Fruit fly (Drosophila melanogaster) whole organism, embryonic: ENCODE measurements around the gene CG13084.

Experiments used
- Antp ChIP-seq: fragments of 200-800 bp; sonication (Bioruptor generic); optimal IDR thresholded peaks from 3 replicates; lab custom pipeline; 2016; ENCODE audit warnings: missing biosample characterization, missing genetic modification characterization
- B-H1 ChIP-seq: fragments of 200-800 bp; sonication (Bioruptor generic); IDR thresholded peaks from 3 replicates; pipeline ENCODE4 v1.3.6; 2022; ENCODE audit warnings: missing biosample characterization, missing genetic modification characterization
- B-H2 ChIP-seq: fragments of 200-800 bp; sonication (Bioruptor generic); optimal IDR thresholded peaks from 2 replicates; lab custom pipeline; 2018; ENCODE audit warnings: missing biosample characterization, mild to moderate bottlenecking, missing genetic modification characterization
- CG10209 ChIP-seq: fragments of 200-800 bp; sonication (Bioruptor generic); optimal IDR thresholded peaks from 3 replicates; lab custom pipeline; 2017; ENCODE audit warnings: missing biosample characterization, mild to moderate bottlenecking, missing genetic modification characterization, missing genetic modification reagents
- CG15073 ChIP-seq: fragments of 200-800 bp; sonication (Bioruptor generic); optimal IDR thresholded peaks from 2 replicates; lab custom pipeline; 2016; ENCODE audit warnings: missing biosample characterization, missing genetic modification characterization
- CG17385 ChIP-seq: fragments of 200-800 bp; sonication (Bioruptor generic); optimal IDR thresholded peaks from 3 replicates; lab custom pipeline; 2018; ENCODE audit warnings: missing biosample characterization, mild to moderate bottlenecking, missing genetic modification characterization
- CG18619 ChIP-seq: fragments of 200-800 bp; sonication (Bioruptor generic); optimal IDR thresholded peaks from 3 replicates; lab custom pipeline; 2017; ENCODE audit warnings: missing biosample characterization, mild to moderate bottlenecking, missing genetic modification characterization
- CG4360 ChIP-seq: fragments of 200-800 bp; sonication (Bioruptor generic); IDR thresholded peaks from 2 replicates; pipeline ENCODE4 v1.3.6; 2022; ENCODE audit warnings: missing biosample characterization, missing genetic modification characterization
- CG43689 ChIP-seq: fragments of 200-800 bp; sonication (Bioruptor generic); IDR thresholded peaks from 2 replicates; pipeline ENCODE4 v1.3.6; 2022; ENCODE audit warnings: missing biosample characterization, missing genetic modification characterization
- CG6765 ChIP-seq: fragments of 200-800 bp; sonication (Bioruptor generic); optimal IDR thresholded peaks from 3 replicates; lab custom pipeline; 2017; ENCODE audit warnings: missing biosample characterization, mild to moderate bottlenecking, missing genetic modification characterization
- CG6791 ChIP-seq: fragments of 200-800 bp; sonication (Bioruptor generic); IDR thresholded peaks from 3 replicates; pipeline ENCODE4 v1.3.6; 2022; ENCODE audit warnings: missing biosample characterization, missing genetic modification characterization; ENCODE audit not compliant: partially characterized antibody
- CG7372 ChIP-seq: fragments of 200-800 bp; sonication (Bioruptor generic); IDR thresholded peaks from 2 replicates; pipeline ENCODE4 v1.3.6; 2022; ENCODE audit warnings: missing biosample characterization, missing genetic modification characterization
- CG7556 ChIP-seq: fragments of 200-800 bp; sonication (Bioruptor generic); optimal IDR thresholded peaks from 2 replicates; lab custom pipeline; 2017; ENCODE audit warnings: missing biosample characterization, mild to moderate bottlenecking, missing genetic modification characterization
- CG7839 ChIP-seq: fragments of 200-800 bp; sonication (Bioruptor generic); optimal IDR thresholded peaks from 3 replicates; lab custom pipeline; 2018; ENCODE audit warnings: missing biosample characterization, mild to moderate bottlenecking, missing genetic modification characterization, moderate library complexity
- D ChIP-seq, 2 experiments: fragments of 200-800 bp in 1 of 2; fragments of >200 bp in 1 of 2; sonication (Bioruptor generic) in 1 of 2; optimal IDR thresholded peaks; 2 replicates in 1 of 2; 3 replicates in 1 of 2; lab custom pipeline; 2017; ENCODE audit warnings: mild to moderate bottlenecking in 1 of 2, missing biosample characterization in 1 of 2, missing genetic modification characterization in 1 of 2, missing genetic modification reagents in 1 of 2
- D19A ChIP-seq: fragments of 200-800 bp; optimal IDR thresholded peaks from 3 replicates; lab custom pipeline; 2019; ENCODE audit warnings: missing biosample characterization, mild to moderate bottlenecking, missing genetic modification characterization, moderate library complexity
- D19B ChIP-seq: fragments of 200-800 bp; sonication (Bioruptor generic); optimal IDR thresholded peaks from 2 replicates; lab custom pipeline; 2017; ENCODE audit warnings: missing biosample characterization, mild to moderate bottlenecking, missing genetic modification characterization
- Deaf1 ChIP-seq: fragments of 200-800 bp; optimal IDR thresholded peaks from 3 replicates; lab custom pipeline; 2019; ENCODE audit warnings: missing biosample characterization, mild to moderate bottlenecking, missing genetic modification characterization, moderate library complexity
- Fer2 ChIP-seq: fragments of 200-800 bp; sonication (Bioruptor generic); optimal IDR thresholded peaks from 2 replicates; lab custom pipeline; 2018; ENCODE audit warnings: missing biosample characterization, mild to moderate bottlenecking, missing genetic modification characterization, moderate library complexity
- Gsc ChIP-seq: fragments of 200-800 bp; sonication (Bioruptor generic); IDR thresholded peaks from 2 replicates; pipeline ENCODE4 v1.3.6; 2022; ENCODE audit warnings: missing biosample characterization, missing genetic modification characterization
- Hand ChIP-seq: fragments of 200-800 bp; sonication (Bioruptor generic); optimal IDR thresholded peaks from 2 replicates; lab custom pipeline; 2017; ENCODE audit warnings: mild to moderate bottlenecking, missing biosample characterization, missing genetic modification reagents, missing genetic modification characterization
- Nf-YB ChIP-seq: fragments of 200-800 bp; sonication (Bioruptor generic); optimal IDR thresholded peaks from 3 replicates; lab custom pipeline; 2019; ENCODE audit warnings: missing biosample characterization, mild to moderate bottlenecking, missing genetic modification characterization, moderate library complexity
- Nf-YC ChIP-seq: fragments of 200-800 bp; optimal IDR thresholded peaks from 3 replicates; lab custom pipeline; 2019; ENCODE audit warnings: missing biosample characterization, mild to moderate bottlenecking, missing genetic modification characterization, moderate library complexity
- Opbp ChIP-seq: fragments of 200-800 bp; sonication (Bioruptor generic); IDR thresholded peaks from 3 replicates; pipeline ENCODE4 v1.3.6; 2022; ENCODE audit warnings: missing biosample characterization, missing genetic modification characterization; ENCODE audit not compliant: partially characterized antibody
- Trl ChIP-seq, 3 experiments: fragments of >200 bp in 2 of 3; fragments of 200-800 bp in 1 of 3; sonication (Bioruptor generic) in 1 of 3; optimal IDR thresholded peaks; 2 replicates in 1 of 3; 3 replicates in 2 of 3; lab custom pipeline; 2016 to 2017; ENCODE audit warnings: missing biosample characterization in 1 of 3, missing genetic modification characterization in 1 of 3
- abd-A ChIP-seq: fragments of 200-800 bp; sonication (Bioruptor generic); optimal IDR thresholded peaks from 3 replicates; lab custom pipeline; 2019; ENCODE audit warnings: missing biosample characterization, mild to moderate bottlenecking, missing genetic modification characterization, moderate library complexity
- ase ChIP-seq: fragments of 200-800 bp; sonication (Bioruptor generic); IDR thresholded peaks from 3 replicates; pipeline ENCODE4 v1.3.6; 2022; ENCODE audit warnings: missing biosample characterization, missing genetic modification characterization
- br ChIP-seq: fragments of >200 bp; optimal IDR thresholded peaks from 2 replicates; lab custom pipeline; 2017
- bsh ChIP-seq, 2 experiments: fragments of 200-800 bp; sonication (Bioruptor generic); optimal IDR thresholded peaks; 2 replicates each; lab custom pipeline; 2017 to 2018; ENCODE audit warnings: mild to moderate bottlenecking in 2 of 2, missing biosample characterization in 2 of 2, missing genetic modification characterization in 2 of 2, moderate library complexity in 1 of 2
- cg ChIP-seq: fragments of 200-800 bp; sonication (Bioruptor generic); optimal IDR thresholded peaks from 3 replicates; lab custom pipeline; 2019; ENCODE audit warnings: missing biosample characterization, mild to moderate bottlenecking, missing genetic modification characterization, moderate library complexity
- chinmo ChIP-seq: fragments of 200-800 bp; sonication (Bioruptor generic); IDR thresholded peaks from 4 replicates; pipeline ENCODE4 v1.3.6; 2022; ENCODE audit warnings: missing biosample characterization, missing genetic modification characterization; ENCODE audit not compliant: partially characterized antibody
- corto ChIP-seq: fragments of 200-800 bp; sonication (Bioruptor generic); optimal IDR thresholded peaks from 2 replicates; lab custom pipeline; 2016; ENCODE audit warnings: missing biosample characterization, mild to moderate bottlenecking, missing genetic modification characterization, moderate library complexity
- crol ChIP-seq: fragments of 200-800 bp; sonication (Bioruptor generic); IDR thresholded peaks from 2 replicates; pipeline ENCODE4 v1.3.6; 2022; ENCODE audit warnings: missing biosample characterization, missing genetic modification characterization
- danr ChIP-seq: fragments of 200-800 bp; sonication (Bioruptor generic); IDR thresholded peaks from 2 replicates; pipeline ENCODE4 v1.3.6; 2022; ENCODE audit warnings: missing biosample characterization, missing genetic modification characterization
- ewg ChIP-seq: fragments of 200-800 bp; sonication (Bioruptor generic); optimal IDR thresholded peaks from 3 replicates; lab custom pipeline; 2017; ENCODE audit warnings: mild to moderate bottlenecking, missing biosample characterization, missing genetic modification reagents, missing genetic modification characterization
- fd96Cb ChIP-seq: fragments of 200-800 bp; sonication (Bioruptor generic); optimal IDR thresholded peaks from 2 replicates; lab custom pipeline; 2018; ENCODE audit warnings: missing biosample characterization, mild to moderate bottlenecking, missing genetic modification characterization, moderate library complexity
- grau ChIP-seq: fragments of 200-800 bp; optimal IDR thresholded peaks from 3 replicates; lab custom pipeline; 2019; ENCODE audit warnings: missing biosample characterization, mild to moderate bottlenecking, missing genetic modification characterization, moderate library complexity
- hb ChIP-seq: fragments of 200-800 bp; sonication (Bioruptor generic); IDR thresholded peaks from 3 replicates; pipeline ENCODE4 v1.3.6; 2022; ENCODE audit warnings: missing biosample characterization, missing genetic modification characterization; ENCODE audit not compliant: partially characterized antibody
- lola ChIP-seq, 3 experiments: fragments of >200 bp in 2 of 3; fragments of 200-800 bp in 1 of 3; sonication (Bioruptor generic) in 1 of 3; optimal IDR thresholded peaks; 2 replicates each; lab custom pipeline; 2017 to 2019; ENCODE audit warnings: missing biosample characterization in 3 of 3, missing genetic modification characterization in 3 of 3, mild to moderate bottlenecking in 1 of 3, moderate library complexity in 1 of 3
- pros ChIP-seq: fragments of 200-800 bp; sonication (Bioruptor generic); optimal IDR thresholded peaks from 3 replicates; lab custom pipeline; 2019; ENCODE audit warnings: missing biosample characterization, mild to moderate bottlenecking, missing genetic modification characterization, moderate library complexity
- ro ChIP-seq: fragments of 200-800 bp; sonication (Bioruptor generic); IDR thresholded peaks from 2 replicates; pipeline ENCODE4 v1.3.6; 2022; ENCODE audit warnings: missing biosample characterization, missing genetic modification characterization
- scrt ChIP-seq: fragments of 200-800 bp; sonication (Bioruptor generic); optimal IDR thresholded peaks from 2 replicates; lab custom pipeline; 2018; ENCODE audit warnings: missing biosample characterization, mild to moderate bottlenecking, missing genetic modification characterization, moderate library complexity
- sens ChIP-seq: fragments of 200-800 bp; sonication (Bioruptor generic); peaks from one replicate; lab custom pipeline; 2016; ENCODE audit warnings: missing biosample characterization, missing genetic modification characterization
- sna ChIP-seq: fragments of 200-800 bp; sonication (Bioruptor generic); IDR thresholded peaks from 2 replicates; pipeline ENCODE4 v1.3.6; 2022; ENCODE audit warnings: missing biosample characterization, missing genetic modification characterization; ENCODE audit not compliant: partially characterized antibody
- z ChIP-seq: fragments of 200-800 bp; sonication (Bioruptor generic); IDR thresholded peaks from 3 replicates; pipeline ENCODE4 v1.3.6; 2022; ENCODE audit warnings: missing biosample characterization, missing genetic modification characterization

The CG13084 gene

DNA sequence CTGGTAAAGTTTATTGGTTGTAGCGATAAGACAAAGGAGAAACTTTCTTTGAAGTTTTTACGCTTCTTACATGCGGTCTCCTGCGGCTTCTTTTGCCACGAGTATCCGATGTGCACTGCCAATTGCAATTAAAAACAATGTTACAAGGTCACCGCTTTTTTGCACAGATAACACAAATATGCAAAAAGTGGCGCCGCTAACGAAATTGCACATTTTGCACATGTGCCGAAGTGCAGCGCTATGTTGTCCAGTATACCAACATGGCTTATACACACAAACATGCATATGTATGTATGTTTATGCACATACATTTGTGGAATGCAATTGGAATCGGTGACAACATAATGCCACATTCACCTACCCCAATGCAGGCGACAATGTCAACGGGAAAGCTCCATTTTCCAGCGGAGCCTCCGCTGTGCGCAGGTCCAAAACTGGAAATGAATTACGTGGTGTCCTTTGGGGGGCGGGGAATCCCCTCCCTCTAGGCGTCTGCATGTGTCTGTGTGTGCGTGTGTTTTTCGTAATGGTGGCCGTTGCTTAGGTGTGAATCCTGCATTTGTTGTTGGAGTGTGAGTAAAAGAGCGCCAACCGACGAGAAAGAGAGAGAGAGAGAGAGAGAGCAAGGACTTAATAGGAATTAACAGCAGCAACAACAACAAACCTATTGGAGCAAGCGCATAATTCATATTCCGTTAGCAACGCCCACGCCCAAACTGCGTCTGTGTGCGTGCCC, 5.3 kb upstream of the CG13084 start:
- TF ChIP-seq Trl (optimal IDR thresholded peaks at IDR 0.05; lab: Kevin White, UChicago) (peak; percentile 14 to 51), Trl (GFP tag; optimal IDR thresholded peaks at IDR 0.05; lab: Kevin White, UChicago) (no peak), chinmo (0 out of 4 replicates have a peak, but pooled peaks have one; percentile 23), CG4360 (GFP tag; lab: Robert Waterston, UW) (peak; percentile 65), Nf-YC (tag; lab: Kevin White, UChicago) (peak; percentile 91), z (GFP tag; lab: Robert Waterston, UW) (no peak), CG7372 (no peak), lola (GFP tag; optimal IDR thresholded peaks at IDR 0.05; lab: Kevin White, UChicago) (no peak), danr (GFP tag; lab: Robert Waterston, UW) (no peak), ewg (GFP tag; lab: Kevin White, UChicago) (peak; percentile 79), abd-A (tag; lab: Kevin White, UChicago) (peak; percentile 83), CG43689 (GFP tag; lab: Robert Waterston, UW) (no peak), Antp (GFP tag; lab: Kevin White, UChicago) (no peak), B-H1 (GFP tag; lab: Robert Waterston, UW) (no peak), Nf-YB (GFP tag; lab: Kevin White, UChicago) (peak; percentile 81), cg (GFP tag; lab: Kevin White, UChicago) (peak; percentile 66), Deaf1 (tag; lab: Kevin White, UChicago) (peak; percentile 57), Gsc (no peak), CG17385 (no peak), CG18619 (GFP tag; lab: Kevin White, UChicago) (no peak), fd96Cb (tag; lab: Kevin White, UChicago) (no peak), D (optimal IDR thresholded peaks at IDR 0.05; lab: Kevin White, UChicago) (peak; percentile 51), D (GFP tag; optimal IDR thresholded peaks at IDR 0.05; lab: Kevin White, UChicago) (no peak), CG6765 (no peak), Fer2 (tag; lab: Kevin White, UChicago) (no peak), CG15073 (GFP tag; lab: Kevin White, UChicago) (no peak)

DNA sequence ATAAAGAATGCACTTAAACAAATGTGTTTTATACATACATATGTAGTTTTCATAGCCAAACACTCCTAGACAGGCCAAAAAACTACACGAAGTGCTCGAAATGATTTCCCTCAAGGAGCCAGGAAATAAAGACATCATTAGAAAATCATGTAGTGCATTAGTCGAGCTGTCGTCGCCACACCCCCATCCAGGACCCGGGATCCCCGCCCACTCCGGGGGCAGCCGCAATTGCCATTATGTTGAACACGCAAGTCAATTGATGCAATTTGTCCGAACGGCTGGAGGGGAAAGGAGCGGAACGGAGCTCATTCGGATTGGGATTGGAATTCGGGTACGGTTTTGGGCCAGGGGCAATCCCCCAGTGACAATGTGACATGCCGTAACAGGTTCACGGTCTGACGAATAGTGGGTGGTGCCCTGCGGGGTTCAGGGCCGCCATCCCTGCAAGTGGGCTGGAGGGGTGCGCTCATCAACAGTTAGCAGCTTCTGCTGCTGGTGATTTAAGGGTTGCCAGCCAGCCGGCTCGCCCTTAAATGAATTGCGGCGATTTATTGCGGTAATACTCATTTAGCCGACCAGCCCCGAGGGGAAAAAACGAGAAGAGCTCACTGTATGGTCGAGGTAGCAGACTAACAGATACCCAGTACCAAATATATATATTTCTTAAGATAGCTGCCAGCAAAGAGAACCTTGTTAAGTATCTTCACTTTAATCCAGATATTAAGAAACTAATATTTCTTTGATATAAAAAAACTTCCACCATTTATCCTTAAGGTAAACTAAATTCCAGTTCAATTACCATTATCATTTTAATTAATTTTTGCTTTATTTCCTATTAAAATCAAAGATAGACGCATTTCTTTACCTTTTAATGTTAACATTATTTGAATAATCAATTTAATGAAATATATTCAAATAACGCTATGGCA, 4.1 kb upstream of the CG13084 start:
- TF ChIP-seq CG7556 (GFP tag; lab: Kevin White, UChicago) = no peak
- 0 out of 2 replicates have a peak, but pooled peaks have one; percentile 27 for TF ChIP-seq sna
- TF ChIP-seq B-H2 (GFP tag; lab: Kevin White, UChicago) = no peak
- TF ChIP-seq bsh (GFP tag; optimal IDR thresholded peaks at IDR 0.05; lab: Kevin White, UChicago) = peak in 1 of 2 experiments; percentile 23
- TF ChIP-seq D19A (tag; lab: Kevin White, UChicago) = peak; percentile 4
- no peak for TF ChIP-seq ro (GFP tag; lab: Robert Waterston, UW)
- peak; percentile 74 for TF ChIP-seq crol
- TF ChIP-seq chinmo = 0 out of 4 replicates have a peak, but pooled peaks have one; percentile 15
- peak; percentile 28 for TF ChIP-seq scrt (GFP tag; lab: Kevin White, UChicago)
- peak; percentile 26 for TF ChIP-seq pros
- TF ChIP-seq Hand (GFP tag; lab: Kevin White, UChicago) = no peak
- TF ChIP-seq Opbp = 0 out of 3 replicates have a peak, but pooled peaks have one; percentile 20
- no peak for TF ChIP-seq CG7839 (tag; lab: Kevin White, UChicago)
- TF ChIP-seq hb (GFP tag; lab: Robert Waterston, UW) = no peak
- TF ChIP-seq corto = no peak
- peak; percentile 67 for TF ChIP-seq CG6791
- TF ChIP-seq D19B (GFP tag; lab: Kevin White, UChicago) = peak; percentile 48
- no peak for TF ChIP-seq CG10209
- no peak for TF ChIP-seq br (lab: Kevin White, UChicago)
- no peak for TF ChIP-seq grau (tag; lab: Kevin White, UChicago)
- TF ChIP-seq sens = peak; percentile 67
- TF ChIP-seq ase (GFP tag; lab: Robert Waterston, UW) = no peak
